Worm (Caenorhabditis elegans) whole organism, L1 larva: Measurements from ENCODE around the gene col-121.

ENCODE experiments used
- ama-1 ChIP-seq: fragments of 150-350 bp; optimal IDR thresholded peaks from 2 replicates; lab custom pipeline; 2014
- blmp-1 ChIP-seq: fragments of 150-350 bp; optimal IDR thresholded peaks from 2 replicates; lab custom pipeline; 2014; ENCODE audit warnings: missing biosample characterization, missing genetic modification characterization
- dsc-1 ChIP-seq: sonication (generic microtip); optimal IDR thresholded peaks from 2 replicates; lab custom pipeline; 2016; ENCODE audit warnings: mild to moderate bottlenecking, missing genetic modification characterization, missing compliant biosample characterization
- elt-2 ChIP-seq: sonication (generic microtip); optimal IDR thresholded peaks from 2 replicates; lab custom pipeline; 2016; ENCODE audit warnings: missing genetic modification characterization, mild to moderate bottlenecking, inconsistent platforms, missing compliant biosample characterization, missing genetic modification reagents
- elt-3 ChIP-seq, 6 experiments: fragments of 150-350 bp in 1 of 6; sonication (generic microtip); optimal IDR thresholded peaks; 2 replicates each; lab custom pipeline; 2017 to 2018; ENCODE audit warnings: missing biosample characterization in 6 of 6, missing genetic modification characterization in 6 of 6, inconsistent platforms in 1 of 6
- nhr-237 ChIP-seq: fragments of 150-350 bp; optimal IDR thresholded peaks from 2 replicates; lab custom pipeline; 2014; ENCODE audit warnings: missing biosample characterization, missing genetic modification characterization
- nhr-77 ChIP-seq: fragments of 150-350 bp; optimal IDR thresholded peaks from 2 replicates; lab custom pipeline; 2014; ENCODE audit warnings: missing biosample characterization, missing genetic modification characterization
- rnt-1 ChIP-seq: sonication (generic microtip); optimal IDR thresholded peaks from 2 replicates; lab custom pipeline; 2016; ENCODE audit warnings: mild to moderate bottlenecking, missing genetic modification characterization, moderate library complexity, missing compliant biosample characterization
- ztf-11 ChIP-seq, 2 experiments: sonication (generic microtip); optimal IDR thresholded peaks; 2 replicates each; lab custom pipeline; 2016 to 2017; ENCODE audit warnings: missing genetic modification characterization in 2 of 2, missing biosample characterization in 1 of 2, missing compliant biosample characterization in 1 of 2

DNA sequence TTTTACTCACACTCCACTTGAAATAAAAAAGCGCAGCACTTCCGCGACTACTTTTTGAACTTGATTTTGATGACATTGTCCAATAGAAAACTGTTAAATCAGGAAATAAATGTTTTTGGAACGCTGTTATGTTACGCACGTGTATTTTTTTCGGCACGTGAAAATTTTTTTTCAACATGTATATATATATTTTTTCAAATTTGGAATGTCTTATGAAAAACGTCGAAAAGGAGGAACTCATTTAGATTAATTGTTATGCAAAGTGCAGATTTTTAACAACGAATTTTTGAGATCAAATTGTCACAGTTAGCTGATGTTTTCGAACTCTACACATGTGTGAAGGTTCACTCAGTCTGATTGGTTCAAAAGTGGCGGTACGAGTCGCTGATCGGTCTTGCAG is 2.5 kb upstream of the col-121 start, which contains the start of gene F56D5.2:
- TF ChIP-seq elt-3 (tag; optimal IDR thresholded peaks at IDR 0.05; lab: Kevin White, UChicago) (no peak), blmp-1 (tag; lab: Kevin White, UChicago) (no peak), nhr-77 (no peak), ama-1 (lab: Kevin White, UChicago) (no peak), elt-2 (no peak), ztf-11 (tag; optimal IDR thresholded peaks at IDR 0.05; lab: Kevin White, UChicago) (no peak), dsc-1 (tag; lab: Kevin White, UChicago) (no peak), rnt-1 (tag; lab: Kevin White, UChicago) (no peak), nhr-237 (tag; lab: Kevin White, UChicago) (no peak)
